Fruit fly (Drosophila melanogaster) whole organism: ENCODE data around the gene DIP-iota.

Source experiments
- CG8478 ChIP-seq: fragments of >200 bp; optimal IDR thresholded peaks from 2 replicates; lab custom pipeline; 2018; ENCODE audit warnings: inconsistent platforms
- Dll ChIP-seq: fragments of >200 bp; optimal IDR thresholded peaks from 2 replicates; lab custom pipeline; 2017
- EcR ChIP-seq, 2 experiments: fragments of >200 bp; optimal IDR thresholded peaks; 2 replicates each; lab custom pipeline; 2017; ENCODE audit warnings: missing biosample characterization in 2 of 2, missing genetic modification characterization in 2 of 2, missing genetic modification reagents in 2 of 2
- pan ChIP-seq: fragments of >200 bp; optimal IDR thresholded peaks from 2 replicates; lab custom pipeline; 2017
- psq ChIP-seq: fragments of >200 bp; optimal IDR thresholded peaks from 2 replicates; lab custom pipeline; 2017
- usp ChIP-seq: fragments of >200 bp; optimal IDR thresholded peaks from 2 replicates; lab custom pipeline; 2017; ENCODE audit warnings: missing biosample characterization, missing genetic modification characterization, mixed read lengths

DIP-iota gene

dm6 chr2L:6621600-6621999 is at the start of gene DIP-iota:
TSS of gene DIP-iota (minus strand) at chr2L:6621700.
- no peak for TF ChIP-seq Dll (lab: Kevin White, UChicago)
- no peak for TF ChIP-seq CG8478
- no peak for TF ChIP-seq EcR (GFP tag; optimal IDR thresholded peaks at IDR 0.05; lab: Kevin White, UChicago)
- TF ChIP-seq pan (lab: Kevin White, UChicago), result no peak
- no peak for TF ChIP-seq usp (GFP tag; lab: Kevin White, UChicago)
- no peak for TF ChIP-seq psq (lab: Kevin White, UChicago)

dm6 chr2L:6667719-6668325 is 46.3 kb upstream of the DIP-iota start, which contains the start of gene Galt:
TSS of gene Galt (minus strand) at chr2L:6668033.
- no peak for TF ChIP-seq pan (lab: Kevin White, UChicago)
- TF ChIP-seq psq (lab: Kevin White, UChicago), result no peak
- TF ChIP-seq EcR (GFP tag; optimal IDR thresholded peaks at IDR 0.05; lab: Kevin White, UChicago), result no peak
- TF ChIP-seq Dll (lab: Kevin White, UChicago), result no peak
- no peak for TF ChIP-seq CG8478
- TF ChIP-seq usp (GFP tag; lab: Kevin White, UChicago), result no peak

dm6 chr2L:6663562-6664051 is 42.1 kb upstream of the DIP-iota start, which contains the start of the genes CG13771, CG34310 and cup:
TSS of gene CG13771 (minus strand) at chr2L:6663612.
TSS of gene CG34310 (plus strand) at chr2L:6663664.
TSS of gene cup (plus strand) at chr2L:6663664.
- TF ChIP-seq Dll (lab: Kevin White, UChicago) (no peak), psq (lab: Kevin White, UChicago) (no peak), EcR (GFP tag; optimal IDR thresholded peaks at IDR 0.05; lab: Kevin White, UChicago) (no peak), CG8478 (no peak), pan (lab: Kevin White, UChicago) (no peak), usp (GFP tag; lab: Kevin White, UChicago) (no peak)

dm6 chr2L:6657969-6658748 is 36.7 kb upstream of the DIP-iota start, which contains the start of the genes CG31636 and Ube4A:
TSS of gene CG31636 (minus strand) at chr2L:6658152.
TSS of gene Ube4A (plus strand) at chr2L:6658517.
- TF ChIP-seq Dll (lab: Kevin White, UChicago), result no peak
- no peak for TF ChIP-seq EcR (GFP tag; optimal IDR thresholded peaks at IDR 0.05; lab: Kevin White, UChicago)
- peak; percentile 54 for TF ChIP-seq pan (lab: Kevin White, UChicago)

dm6 chr2L:6656264-6656676 is 34.8 kb upstream of the DIP-iota start, which contains the start of gene CG31633:
TSS of gene CG31633 (minus strand) at chr2L:6656321.
- TF ChIP-seq psq (lab: Kevin White, UChicago) (no peak), usp (GFP tag; lab: Kevin White, UChicago) (no peak), EcR (GFP tag; optimal IDR thresholded peaks at IDR 0.05; lab: Kevin White, UChicago) (no peak), CG8478 (no peak), Dll (lab: Kevin White, UChicago) (no peak), pan (lab: Kevin White, UChicago) (no peak)

dm6 chr2L:6649085-6649754 is 27.7 kb upstream of the DIP-iota start, which contains the start of the genes CG31635 and Tango1:
TSS of gene CG31635 (minus strand) at chr2L:6649114.
TSS of gene Tango1 (plus strand) at chr2L:6649388.
- TF ChIP-seq CG8478 (no peak), pan (lab: Kevin White, UChicago) (no peak), usp (GFP tag; lab: Kevin White, UChicago) (no peak), psq (lab: Kevin White, UChicago) (no peak), EcR (GFP tag; optimal IDR thresholded peaks at IDR 0.05; lab: Kevin White, UChicago) (no peak), Dll (lab: Kevin White, UChicago) (no peak)

dm6 chr2L:6648163-6648628 is 26.7 kb upstream of the DIP-iota start:
- TF ChIP-seq Dll (lab: Kevin White, UChicago), result no peak
- no peak for TF ChIP-seq psq (lab: Kevin White, UChicago)
- no peak for TF ChIP-seq CG8478
- no peak for TF ChIP-seq EcR (GFP tag; optimal IDR thresholded peaks at IDR 0.05; lab: Kevin White, UChicago)
- TF ChIP-seq pan (lab: Kevin White, UChicago), result no peak
- TF ChIP-seq usp (GFP tag; lab: Kevin White, UChicago), result no peak

dm6 chr2L:6647103-6647711 is 25.7 kb upstream of the DIP-iota start:
- TF ChIP-seq Dll (lab: Kevin White, UChicago), result no peak
- TF ChIP-seq EcR (GFP tag; optimal IDR thresholded peaks at IDR 0.05; lab: Kevin White, UChicago), result no peak

- TF ChIP-seq EcR (GFP tag; optimal IDR thresholded peaks at IDR 0.05; lab: Kevin White, UChicago) (no peak), psq (lab: Kevin White, UChicago) (no peak)
Observed at dm6 chr2L:6644421-6645059, 23.0 kb upstream of the DIP-iota start.

dm6 chr2L:6643218-6643756 is 21.8 kb upstream of the DIP-iota start:
- TF ChIP-seq EcR (GFP tag; optimal IDR thresholded peaks at IDR 0.05; lab: Kevin White, UChicago) (no peak), Dll (lab: Kevin White, UChicago) (no peak), usp (GFP tag; lab: Kevin White, UChicago) (no peak), CG8478 (no peak), pan (lab: Kevin White, UChicago) (no peak), psq (lab: Kevin White, UChicago) (no peak)
